Fruit fly (Drosophila melanogaster): ENCODE data around the gene Nedd4.
A peak's percentile ranks its signal among the peaks of the same experiment; 100 is the strongest.

The Nedd4 gene

DNA sequence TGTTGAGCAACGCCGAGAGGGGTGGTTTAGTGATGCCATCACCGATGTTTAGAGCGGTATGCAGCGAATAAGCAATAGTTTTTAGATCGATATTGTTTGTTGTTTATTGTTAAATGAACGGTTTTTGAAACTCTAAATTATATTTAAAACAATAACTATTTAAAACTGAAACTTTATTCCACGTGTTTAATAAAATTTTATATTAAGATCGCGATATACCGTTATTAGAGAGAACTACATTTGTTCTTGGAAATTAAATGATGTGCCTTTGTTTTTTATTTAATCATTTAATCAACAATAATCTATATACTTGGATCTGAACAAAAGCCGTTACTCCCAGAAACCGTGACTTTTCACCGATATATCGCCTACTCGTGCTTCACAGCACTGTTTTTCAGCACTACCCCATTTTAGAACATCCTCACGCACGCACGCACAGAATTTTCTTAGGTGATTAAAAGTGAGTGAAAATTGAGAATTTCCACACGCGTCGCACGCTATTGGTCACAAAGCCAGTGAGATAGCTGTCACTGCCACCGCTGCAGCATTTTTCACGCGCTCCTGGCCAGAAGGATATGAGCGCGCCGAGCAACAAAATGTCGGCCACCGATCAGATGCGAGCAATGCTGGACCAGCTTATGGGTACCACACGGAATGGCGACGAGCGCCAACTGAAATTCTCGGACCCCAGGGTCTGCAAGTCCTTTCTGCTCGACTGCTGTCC, 15.8 kb upstream of the Nedd4 start, which contains the start of the genes U4-U6-60K and CG7564 (continued):
- peak; percentile 37 for TF ChIP-seq CG6683 (GFP tag; optimal IDR thresholded peaks at IDR 0.05)
- TF ChIP-seq gcm2 (GFP tag; optimal IDR thresholded peaks at IDR 0.05), result no peak
- TF ChIP-seq CG10366 (GFP tag; IDR thresholded peaks at IDR 0.05), result peak; percentile 51
- no peak for TF ChIP-seq CG15269 (tag; optimal IDR thresholded peaks at IDR 0.05)
- TF ChIP-seq D19B (GFP tag; optimal IDR thresholded peaks at IDR 0.05), result peak; percentile 32
- TF ChIP-seq CG15601 (tag; optimal IDR thresholded peaks at IDR 0.05), result peak; percentile 51
- peak; percentile 61 for TF ChIP-seq CG18476 (GFP tag; optimal IDR thresholded peaks at IDR 0.05)
- TF ChIP-seq sc (optimal IDR thresholded peaks at IDR 0.05), result no peak
- peak; percentile 7 for TF ChIP-seq sc (GFP tag; optimal IDR thresholded peaks at IDR 0.05)
- TF ChIP-seq p53 (GFP tag; optimal IDR thresholded peaks at IDR 0.05), result no peak
- 0 out of 2 replicates have a peak, but pooled peaks have one; percentile 11 for TF ChIP-seq CG4730 (GFP tag; IDR thresholded peaks at IDR 0.05)
- peak; percentile 41 for TF ChIP-seq CG13624 (GFP tag; optimal IDR thresholded peaks at IDR 0.05)
- TF ChIP-seq zf30C (GFP tag; optimal IDR thresholded peaks at IDR 0.05), result no peak
- TF ChIP-seq CG17568 (GFP tag; optimal IDR thresholded peaks at IDR 0.05), result no peak
- TF ChIP-seq br (optimal IDR thresholded peaks at IDR 0.05), result no peak
- no peak for TF ChIP-seq dimm (GFP tag; IDR thresholded peaks at IDR 0.05)
- TF ChIP-seq Rx (GFP tag; IDR thresholded peaks at IDR 0.05), result no peak; the same call in 1 of the 2 replicates
- TF ChIP-seq ci (GFP tag; IDR thresholded peaks at IDR 0.05), result no peak; the same call in 2 of the 3 replicates
- TF ChIP-seq nau (GFP tag; optimal IDR thresholded peaks at IDR 0.05), result no peak
- TF ChIP-seq pho (GFP tag; optimal IDR thresholded peaks at IDR 0.05), result peak; percentile 60
- peak; percentile 75 for TF ChIP-seq Hsf (GFP tag; optimal IDR thresholded peaks at IDR 0.05)
- TF ChIP-seq gt (GFP tag; IDR thresholded peaks at IDR 0.05), result no peak
- TF ChIP-seq CG30403 (GFP tag; optimal IDR thresholded peaks at IDR 0.05), result peak; percentile 85
- peak; percentile 72 for TF ChIP-seq CG10543 (GFP tag; optimal IDR thresholded peaks at IDR 0.05)
- no peak for TF ChIP-seq CG3838 (GFP tag; optimal IDR thresholded peaks at IDR 0.05)
- no peak for TF ChIP-seq scrt (GFP tag; optimal IDR thresholded peaks at IDR 0.05)
- TF ChIP-seq chif (GFP tag; optimal IDR thresholded peaks at IDR 0.05), result no peak
- TF ChIP-seq dpn (GFP tag; optimal IDR thresholded peaks at IDR 0.05), result peak; percentile 48 to 63
- TF ChIP-seq CG10565 (GFP tag; optimal IDR thresholded peaks at IDR 0.05), result no peak
- TF ChIP-seq Neu2 (GFP tag; optimal IDR thresholded peaks at IDR 0.05; ENCODE audit: borderline replicate concordance), result no peak
- TF ChIP-seq Meics (GFP tag; optimal IDR thresholded peaks at IDR 0.05), result peak; percentile 73
- no peak for TF ChIP-seq CG32767 (GFP tag; IDR thresholded peaks at IDR 0.05)
- TF ChIP-seq CG9727 (GFP tag; optimal IDR thresholded peaks at IDR 0.05), result peak; percentile 78
- peak; percentile 56 for TF ChIP-seq CG33557 (GFP tag; optimal IDR thresholded peaks at IDR 0.05)
- peak; percentile 64 for TF ChIP-seq Bdp1 (GFP tag; optimal IDR thresholded peaks at IDR 0.05)
- peak; percentile 97 for TF ChIP-seq MESR4 (GFP tag; optimal IDR thresholded peaks at IDR 0.05)
- peak; percentile 59; the same call in 2 of the 3 replicates for TF ChIP-seq ase (GFP tag; IDR thresholded peaks at IDR 0.05)
- peak; percentile 98 for TF ChIP-seq CG10267 (tag; optimal IDR thresholded peaks at IDR 0.05)
- peak; percentile 50 for TF ChIP-seq jumu (GFP tag; optimal IDR thresholded peaks at IDR 0.05)
- no peak for TF ChIP-seq CG4707 (GFP tag; optimal IDR thresholded peaks at IDR 0.05)
- peak; percentile 82 for TF ChIP-seq CG13775 (GFP tag; optimal IDR thresholded peaks at IDR 0.05)
- TF ChIP-seq Max (GFP tag; optimal IDR thresholded peaks at IDR 0.05), result peak; percentile 61
- peak; percentile 5 for TF ChIP-seq shn (GFP tag; optimal IDR thresholded peaks at IDR 0.05)
- TF ChIP-seq CG1647 (GFP tag; optimal IDR thresholded peaks at IDR 0.05), result peak; percentile 66
- TF ChIP-seq Sry-δ (GFP tag; optimal IDR thresholded peaks at IDR 0.05), result peak; percentile 79
- peak; percentile 98 for TF ChIP-seq hb (GFP tag; IDR thresholded peaks at IDR 0.05; ENCODE audit: partially characterized antibody)
- peak; percentile 58 for TF ChIP-seq CG4404 (GFP tag; IDR thresholded peaks at IDR 0.05)
- TF ChIP-seq Sox102F (GFP tag; optimal IDR thresholded peaks at IDR 0.05), result peak; percentile 25
- TF ChIP-seq row (GFP tag; IDR thresholded peaks at IDR 0.05), result peak; percentile 91
- TF ChIP-seq sqz (GFP tag; optimal IDR thresholded peaks at IDR 0.05), result no peak
